Fruit fly (Drosophila melanogaster) whole organism, adult: ENCODE measurements around the gene CG33284.

Experiments used
- CG12768 ChIP-seq: fragments of 200-800 bp; sonication (Bioruptor generic); optimal IDR thresholded peaks from 2 replicates; lab custom pipeline; 2017; ENCODE audit warnings: missing biosample characterization, missing genetic modification characterization, mild to moderate bottlenecking, moderate library complexity, missing genetic modification reagents
- CG14711 ChIP-seq: fragments of 200-800 bp; sonication (Bioruptor generic); optimal IDR thresholded peaks from 2 replicates; lab custom pipeline; 2018; ENCODE audit warnings: missing biosample characterization, mild to moderate bottlenecking, missing genetic modification characterization, moderate library complexity
- CG33017 ChIP-seq: fragments of 200-800 bp; sonication (Bioruptor generic); optimal IDR thresholded peaks from 2 replicates; lab custom pipeline; 2018; ENCODE audit warnings: missing biosample characterization, mild to moderate bottlenecking, missing genetic modification characterization, moderate library complexity
- CG7101 ChIP-seq: fragments of 200-800 bp; sonication (Bioruptor generic); optimal IDR thresholded peaks from 2 replicates; lab custom pipeline; 2018; ENCODE audit warnings: missing biosample characterization, mild to moderate bottlenecking, missing genetic modification characterization, moderate library complexity
- Clk ChIP-seq: fragments of 200-800 bp; sonication (Bioruptor generic); optimal IDR thresholded peaks from 2 replicates; lab custom pipeline; 2017; ENCODE audit warnings: missing biosample characterization, missing genetic modification characterization
- Crg-1 ChIP-seq: fragments of 200-800 bp; sonication (Bioruptor generic); optimal IDR thresholded peaks from 2 replicates; lab custom pipeline; 2016; ENCODE audit warnings: missing biosample characterization, missing genetic modification characterization
- Hr96 ChIP-seq: fragments of 200-800 bp; sonication (Bioruptor generic); optimal IDR thresholded peaks from 2 replicates; lab custom pipeline; 2016; ENCODE audit warnings: missing biosample characterization, missing genetic modification characterization
- bab1 ChIP-seq: fragments of 200-800 bp; sonication (Bioruptor generic); optimal IDR thresholded peaks from 3 replicates; lab custom pipeline; 2019; ENCODE audit warnings: missing biosample characterization, mild to moderate bottlenecking, missing genetic modification characterization, moderate library complexity
- cnc ChIP-seq, 2 experiments: fragments of >200 bp; optimal IDR thresholded peaks; 2 replicates each; lab custom pipeline; 2017
- kay ChIP-seq: fragments of 200-800 bp; sonication (Bioruptor generic); peaks from one replicate; lab custom pipeline; 2016; ENCODE audit warnings: missing biosample characterization, missing genetic modification characterization, borderline replicate concordance
- ovo ChIP-seq: fragments of 200-800 bp; sonication (Bioruptor generic); optimal IDR thresholded peaks from 2 replicates; lab custom pipeline; 2016; ENCODE audit warnings: missing biosample characterization, missing genetic modification characterization
- pad ChIP-seq: fragments of 200-800 bp; sonication (Bioruptor generic); optimal IDR thresholded peaks from 3 replicates; lab custom pipeline; 2017; ENCODE audit warnings: missing biosample characterization, missing genetic modification characterization, mild to moderate bottlenecking, moderate library complexity, missing genetic modification reagents
- toe ChIP-seq: fragments of 200-800 bp; sonication (Bioruptor generic); optimal IDR thresholded peaks from 2 replicates; lab custom pipeline; 2016; ENCODE audit warnings: missing biosample characterization, missing genetic modification characterization

DNA sequence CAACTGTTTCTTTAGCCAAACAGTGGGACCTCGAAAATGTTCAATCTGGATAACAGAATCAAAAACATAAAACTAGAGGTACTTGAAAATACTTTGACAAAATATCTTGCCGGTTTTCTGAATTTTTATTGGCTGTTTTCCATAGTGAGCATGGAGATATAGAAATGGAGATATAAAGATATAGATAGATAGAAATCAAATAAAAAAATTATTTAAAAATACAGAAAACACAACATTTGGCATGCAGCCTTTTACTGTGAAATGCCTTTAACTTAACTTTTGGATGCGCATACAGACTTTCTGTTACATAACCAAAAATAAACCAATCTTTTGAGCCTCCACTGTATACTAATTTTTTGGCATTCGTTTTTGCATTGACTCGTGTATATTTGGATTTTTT lies 23.1 kb upstream of the CG33284 start:
- no peak for TF ChIP-seq ovo (GFP tag; lab: Kevin White, UChicago)
- no peak for TF ChIP-seq kay (GFP tag; lab: Kevin White, UChicago)
- no peak for TF ChIP-seq toe (GFP tag; lab: Kevin White, UChicago)
- TF ChIP-seq Hr96 = no peak
- TF ChIP-seq Clk (GFP tag; lab: Kevin White, UChicago) = no peak
- no peak for TF ChIP-seq cnc (optimal IDR thresholded peaks at IDR 0.05; lab: Kevin White, UChicago)
- TF ChIP-seq CG33017 (tag; lab: Kevin White, UChicago) = no peak
- no peak for TF ChIP-seq CG7101 (tag; lab: Kevin White, UChicago)
- no peak for TF ChIP-seq Crg-1 (GFP tag; lab: Kevin White, UChicago)
- TF ChIP-seq bab1 (GFP tag; lab: Kevin White, UChicago) = no peak
- no peak for TF ChIP-seq CG14711 (tag; lab: Kevin White, UChicago)
- TF ChIP-seq CG12768 = no peak
- TF ChIP-seq pad (GFP tag; lab: Kevin White, UChicago) = no peak
